Worm (Caenorhabditis elegans) whole organism, mixed stage, embryonic: Measurements from ENCODE around the gene pmpl-1.

ENCODE experiments used
- cnd-1 ChIP-seq: fragments of 200-800 bp; sonication (Bioruptor generic); optimal IDR thresholded peaks from 2 replicates; lab custom pipeline; 2018; ENCODE audit warnings: mild to moderate bottlenecking, missing genetic modification characterization, missing compliant biosample characterization
- ztf-11 ChIP-seq: fragments of 150-350 bp; optimal IDR thresholded peaks from 2 replicates; lab custom pipeline; 2014; ENCODE audit warnings: missing biosample characterization, missing genetic modification characterization

DNA sequence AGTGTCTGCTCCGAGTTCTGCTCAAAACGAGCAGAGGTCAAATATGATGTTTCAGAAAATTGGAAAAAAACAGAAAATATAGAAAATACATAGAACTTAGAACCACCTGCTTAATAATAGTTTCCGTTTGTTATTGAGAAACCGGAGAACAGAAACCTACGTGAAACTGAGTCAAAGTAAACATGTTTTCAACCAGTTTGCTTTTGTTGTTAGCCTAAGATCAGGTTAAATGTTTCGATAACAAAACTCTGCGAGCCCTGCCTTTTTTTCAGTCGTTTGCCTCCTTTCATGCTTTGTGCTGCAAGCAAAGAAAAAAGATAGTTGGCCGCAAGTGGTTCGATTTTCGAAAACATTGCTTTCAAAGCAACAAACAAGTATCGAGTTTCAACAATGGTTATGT is 43.0 kb downstream of the pmpl-1 start:
- TF ChIP-seq ztf-11 = no peak
- no peak for TF ChIP-seq cnd-1 (tag; lab: Kevin White, UChicago)
